Worm (Caenorhabditis elegans): Measurements from ENCODE around the gene lbp-8.

The lbp-8 gene

ce11 chrV:13935423-13935822, 44.9 kb downstream of the lbp-8 start (continued):
- no peak for TF ChIP-seq C17E4.6 (GFP tag; IDR thresholded peaks at IDR 0.05)
- no peak for TF ChIP-seq attf-6 (GFP tag; IDR thresholded peaks at IDR 0.05)
- no peak for TF ChIP-seq chd-7 (tag; optimal IDR thresholded peaks at IDR 0.05)

ce11 chrV:13936052-13936451, 45.5 kb downstream of the lbp-8 start:
- TF ChIP-seq attf-6 (GFP tag; IDR thresholded peaks at IDR 0.05) (no peak), him-1 (tag; optimal IDR thresholded peaks at IDR 0.05) (no peak), ekl-4 (GFP tag; IDR thresholded peaks at IDR 0.05) (no peak), B0261.1 (tag; optimal IDR thresholded peaks at IDR 0.05) (no peak), K11D2.4 (GFP tag; IDR thresholded peaks at IDR 0.05) (no peak), hlh-26 (GFP tag; conservative IDR thresholded peaks at IDR 0.05) (no peak), pha-4 (tag; optimal IDR thresholded peaks at IDR 0.05) (no peak), rec-8 (tag; optimal IDR thresholded peaks at IDR 0.05) (no peak), lsl-1 (GFP tag; optimal IDR thresholded peaks at IDR 0.05) (no peak), nhr-27 (tag; optimal IDR thresholded peaks at IDR 0.05) (no peak), lir-1 (GFP tag; conservative IDR thresholded peaks at IDR 0.05) (no peak), nfya-1 (tag; optimal IDR thresholded peaks at IDR 0.05; ENCODE audit: borderline replicate concordance, insufficient read depth) (no peak), ZK185.1 (tag; optimal IDR thresholded peaks at IDR 0.05; ENCODE audit: poor library complexity, severe bottlenecking) (no peak), ama-1 (optimal IDR thresholded peaks at IDR 0.05) (no peak), ama-1 (GFP tag; optimal IDR thresholded peaks at IDR 0.05) (no peak), madf-3 (GFP tag; IDR thresholded peaks at IDR 0.05) (no peak), rpc-1 (optimal IDR thresholded peaks at IDR 0.05) (no peak), rpc-1 (tag; optimal IDR thresholded peaks at IDR 0.05) (no peak), cebp-1 (GFP tag; IDR thresholded peaks at IDR 0.05) (no peak), cebp-1 (tag; optimal IDR thresholded peaks at IDR 0.05) (no peak)

- TF ChIP-seq attf-5 (GFP tag; optimal IDR thresholded peaks at IDR 0.05) (no peak), atf-7 (tag; optimal IDR thresholded peaks at IDR 0.05) (no peak), attf-6 (GFP tag; IDR thresholded peaks at IDR 0.05) (no peak)
Measured at ce11 chrV:13936850-13937249, 46.3 kb downstream of the lbp-8 start, which contains the start of gene srw-145. Gene srw-145 (plus strand): TSS chrV:13937150.
